Worm (Caenorhabditis elegans): ENCODE measurements around the gene dyn-1.

The dyn-1 gene

DNA sequence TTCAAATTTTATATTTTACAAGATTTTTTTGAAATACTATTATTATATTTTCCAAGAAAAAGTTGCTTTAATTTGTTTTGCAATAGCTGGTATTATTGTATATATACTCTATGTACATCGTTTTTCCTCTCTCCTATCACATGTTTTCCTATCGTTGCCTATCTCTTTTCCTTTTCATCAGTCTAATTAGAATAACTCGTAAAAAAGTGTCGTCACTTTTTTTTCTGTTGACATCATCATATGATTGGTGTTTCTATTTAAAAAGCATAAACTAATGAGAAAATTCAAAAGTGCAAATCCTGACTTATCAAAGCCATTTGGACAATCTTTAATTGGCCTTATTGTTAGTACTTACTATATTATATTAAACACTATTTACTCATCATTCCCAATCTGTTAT lies 32.7 kb upstream of the dyn-1 start:
- TF ChIP-seq unc-55 (GFP tag; optimal IDR thresholded peaks at IDR 0.05): no peak
- no peak for TF ChIP-seq egl-27 (tag; optimal IDR thresholded peaks at IDR 0.05)
- no peak for TF ChIP-seq F13H6.1 (tag; optimal IDR thresholded peaks at IDR 0.05)
- TF ChIP-seq alr-1 (tag; optimal IDR thresholded peaks at IDR 0.05): no peak
- no peak for TF ChIP-seq fos-1 (tag; optimal IDR thresholded peaks at IDR 0.05)
- no peak for TF ChIP-seq lin-11 (tag; optimal IDR thresholded peaks at IDR 0.05)
- TF ChIP-seq peb-1 (tag; optimal IDR thresholded peaks at IDR 0.05): no peak
- TF ChIP-seq sma-9 (GFP tag; optimal IDR thresholded peaks at IDR 0.05): peak; percentile 23
- no peak for TF ChIP-seq sma-9 (tag; optimal IDR thresholded peaks at IDR 0.05)
- TF ChIP-seq ztf-4 (tag; optimal IDR thresholded peaks at IDR 0.05): peak; percentile 4
- TF ChIP-seq R02D3.7 (tag; optimal IDR thresholded peaks at IDR 0.05): no peak
- no peak for TF ChIP-seq ZK546.5 (tag; optimal IDR thresholded peaks at IDR 0.05)
- TF ChIP-seq nhr-77 (tag; optimal IDR thresholded peaks at IDR 0.05): no peak
- TF ChIP-seq crh-2 (tag; optimal IDR thresholded peaks at IDR 0.05): peak; percentile 27
- TF ChIP-seq ztf-11 (tag; optimal IDR thresholded peaks at IDR 0.05): no peak
- no peak for TF ChIP-seq blmp-1 (tag; optimal IDR thresholded peaks at IDR 0.05; ENCODE audit: insufficient read depth)
- TF ChIP-seq sma-3 (GFP tag; optimal IDR thresholded peaks at IDR 0.05): no peak
- TF ChIP-seq nhr-21 (tag; optimal IDR thresholded peaks at IDR 0.05): peak; percentile 35
- no peak for TF ChIP-seq skn-1 (tag; optimal IDR thresholded peaks at IDR 0.05)
- TF ChIP-seq unc-62 (GFP tag; optimal IDR thresholded peaks at IDR 0.05): no peak
- TF ChIP-seq lin-39 (tag; optimal IDR thresholded peaks at IDR 0.05): no peak
- no peak for TF ChIP-seq mbf-1 (tag; optimal IDR thresholded peaks at IDR 0.05)
- no peak for TF ChIP-seq unc-39 (tag; optimal IDR thresholded peaks at IDR 0.05)
- no peak for TF ChIP-seq ztf-1 (GFP tag; conservative IDR thresholded peaks at IDR 0.05)
- TF ChIP-seq ceh-82 (tag; optimal IDR thresholded peaks at IDR 0.05): no peak
- TF ChIP-seq lin-13 (GFP tag; optimal IDR thresholded peaks at IDR 0.05): no peak
- peak in 1 of 2 experiments; percentile 27 for TF ChIP-seq lsy-2 (tag; optimal IDR thresholded peaks at IDR 0.05)
- TF ChIP-seq Y55F3AM.14 (GFP tag; optimal IDR thresholded peaks at IDR 0.05): no peak
- TF ChIP-seq nhr-12 (tag; optimal IDR thresholded peaks at IDR 0.05): no peak
- no peak for TF ChIP-seq gmeb-1 (tag; optimal IDR thresholded peaks at IDR 0.05)
- peak; percentile 52 for TF ChIP-seq C34F6.9 (tag; optimal IDR thresholded peaks at IDR 0.05)
- TF ChIP-seq nhr-10 (tag; optimal IDR thresholded peaks at IDR 0.05): no peak
- TF ChIP-seq sem-4 (tag; optimal IDR thresholded peaks at IDR 0.05): no peak
- TF ChIP-seq mdl-1 (tag; optimal IDR thresholded peaks at IDR 0.05): no peak
- TF ChIP-seq dmd-4 (tag; optimal IDR thresholded peaks at IDR 0.05): no peak
- no peak for TF ChIP-seq ceh-16 (tag; optimal IDR thresholded peaks at IDR 0.05)
- TF ChIP-seq zag-1 (tag; optimal IDR thresholded peaks at IDR 0.05): peak; percentile 34
- no peak for TF ChIP-seq ama-1 (optimal IDR thresholded peaks at IDR 0.05)
- no peak for TF ChIP-seq elt-1 (tag; optimal IDR thresholded peaks at IDR 0.05)
- no peak for TF ChIP-seq nhr-237 (tag; optimal IDR thresholded peaks at IDR 0.05)
- TF ChIP-seq nhr-6 (tag; optimal IDR thresholded peaks at IDR 0.05): peak; percentile 1
- TF ChIP-seq mab-5 (tag; optimal IDR thresholded peaks at IDR 0.05): no peak
- TF ChIP-seq nhr-25 (tag; optimal IDR thresholded peaks at IDR 0.05): no peak
- TF ChIP-seq elt-3 (tag; optimal IDR thresholded peaks at IDR 0.05): no peak
- TF ChIP-seq nhr-129 (tag; optimal IDR thresholded peaks at IDR 0.05): peak; percentile 53
- no peak for TF ChIP-seq aly-2 (tag; optimal IDR thresholded peaks at IDR 0.05)
- no peak for TF ChIP-seq nhr-11 (tag; optimal IDR thresholded peaks at IDR 0.05)
- no peak for TF ChIP-seq nhr-23 (tag; optimal IDR thresholded peaks at IDR 0.05)
- no peak for TF ChIP-seq snpc-4 (tag; optimal IDR thresholded peaks at IDR 0.05)

ce11 chrX:15537362-15537761 lies 31.3 kb upstream of the dyn-1 start, which contains the start of the genes olrn-1 and C02C6.14:
olrn-1 (plus strand) TSS chrX:15537662.
C02C6.14 (plus strand) TSS chrX:15537665.
- no peak for TF ChIP-seq lin-13 (GFP tag; optimal IDR thresholded peaks at IDR 0.05)
- TF ChIP-seq lsy-2 (tag; optimal IDR thresholded peaks at IDR 0.05): no peak
- TF ChIP-seq sem-4 (tag; optimal IDR thresholded peaks at IDR 0.05): no peak
- TF ChIP-seq sma-9 (GFP tag; optimal IDR thresholded peaks at IDR 0.05): no peak
- no peak for TF ChIP-seq sma-9 (tag; optimal IDR thresholded peaks at IDR 0.05)
- TF ChIP-seq ceh-82 (tag; optimal IDR thresholded peaks at IDR 0.05): no peak
- no peak for TF ChIP-seq ztf-11 (tag; optimal IDR thresholded peaks at IDR 0.05)
- TF ChIP-seq peb-1 (tag; optimal IDR thresholded peaks at IDR 0.05): no peak
- no peak for TF ChIP-seq F13H6.1 (tag; optimal IDR thresholded peaks at IDR 0.05)
- TF ChIP-seq gmeb-1 (tag; optimal IDR thresholded peaks at IDR 0.05): no peak
- TF ChIP-seq fos-1 (tag; optimal IDR thresholded peaks at IDR 0.05): no peak
- TF ChIP-seq C34F6.9 (tag; optimal IDR thresholded peaks at IDR 0.05): no peak
- no peak for TF ChIP-seq skn-1 (tag; optimal IDR thresholded peaks at IDR 0.05)
- TF ChIP-seq crh-2 (tag; optimal IDR thresholded peaks at IDR 0.05): no peak
- no peak for TF ChIP-seq Y55F3AM.14 (GFP tag; optimal IDR thresholded peaks at IDR 0.05)
- TF ChIP-seq unc-62 (GFP tag; optimal IDR thresholded peaks at IDR 0.05): no peak
- TF ChIP-seq nhr-237 (tag; optimal IDR thresholded peaks at IDR 0.05): no peak
- no peak for TF ChIP-seq mab-5 (tag; optimal IDR thresholded peaks at IDR 0.05)

Data from whole organism, L2 larva.